Fruit fly (Drosophila melanogaster): ENCODE measurements around the gene Ubc7.

DNA sequence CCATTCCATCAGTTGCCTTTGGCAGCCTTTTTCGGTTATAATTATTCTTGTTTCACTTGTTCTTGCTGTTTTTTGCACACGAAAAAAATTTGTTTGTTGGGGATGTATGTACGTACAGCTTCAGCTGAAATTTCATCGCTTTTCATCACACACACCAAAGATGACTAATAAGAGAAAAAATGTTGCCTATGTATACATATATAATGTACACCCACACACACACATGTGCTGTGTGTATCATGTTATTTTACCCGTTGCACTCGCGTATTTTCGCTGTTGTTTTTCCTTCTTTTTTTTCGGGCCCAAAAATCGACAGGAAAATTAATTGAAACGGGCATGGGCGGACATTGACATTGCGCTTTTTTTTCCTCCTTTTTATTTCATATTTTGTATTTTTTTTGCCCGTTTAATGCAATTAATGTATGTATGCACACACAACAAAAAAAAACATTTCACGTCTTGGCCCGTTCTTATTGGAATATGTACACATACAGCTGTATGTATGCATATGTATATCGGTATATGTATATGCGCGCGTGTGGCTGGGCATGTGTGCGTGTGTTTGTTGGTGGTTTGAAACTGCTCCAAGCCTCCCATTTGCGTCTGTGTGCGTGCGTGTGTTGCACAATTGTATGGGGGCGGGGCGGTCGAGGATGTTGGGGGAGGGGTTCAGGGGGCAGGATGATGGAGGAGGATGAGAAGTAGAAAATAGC lies 7.1 kb upstream of the Ubc7 start:
- TF ChIP-seq CG15336 (GFP tag; IDR thresholded peaks at IDR 0.05) (no peak), Hr39 (GFP tag; optimal IDR thresholded peaks at IDR 0.05) (no peak), svp (GFP tag) (no peak), CG1621 (tag; optimal IDR thresholded peaks at IDR 0.05) (no peak), lz (GFP tag; optimal IDR thresholded peaks at IDR 0.05) (no peak), Sox15 (GFP tag; optimal IDR thresholded peaks at IDR 0.05) (no peak), CG6276 (GFP tag; optimal IDR thresholded peaks at IDR 0.05) (peak; percentile 32), pdm3 (GFP tag; optimal IDR thresholded peaks at IDR 0.05) (no peak), CG11902 (GFP tag; optimal IDR thresholded peaks at IDR 0.05) (no peak), CG8119 (GFP tag; IDR thresholded peaks at IDR 0.05) (no peak), eg (GFP tag; IDR thresholded peaks at IDR 0.05) (no peak), CG11762 (GFP tag; optimal IDR thresholded peaks at IDR 0.05; ENCODE audit: insufficient read depth) (no peak)
